Fruit fly (Drosophila melanogaster) whole organism, embryonic: ENCODE measurements around the gene CG3448.
A peak's percentile ranks its signal among the peaks of the same experiment; 100 is the strongest.

Source experiments
- CG11247 ChIP-seq: fragments of 200-800 bp; sonication (Bioruptor generic); IDR thresholded peaks from 2 replicates; pipeline ENCODE4 v1.3.6; 2022; ENCODE audit warnings: missing biosample characterization, missing genetic modification characterization
- CG11560 ChIP-seq: fragments of 200-800 bp; sonication (Bioruptor generic); IDR thresholded peaks from 3 replicates; pipeline ENCODE4 v1.3.6; 2022; ENCODE audit warnings: missing biosample characterization, missing genetic modification characterization
- CG11695 ChIP-seq: fragments of 200-800 bp; sonication (Bioruptor generic); IDR thresholded peaks from 3 replicates; pipeline ENCODE4 v1.3.6; 2022; ENCODE audit warnings: missing biosample characterization, missing genetic modification characterization
- CG11723 ChIP-seq: fragments of 200-800 bp; sonication (Bioruptor generic); optimal IDR thresholded peaks from 2 replicates; lab custom pipeline; 2017; ENCODE audit warnings: missing biosample characterization, mild to moderate bottlenecking, missing genetic modification characterization
- CG13894 ChIP-seq: fragments of 200-800 bp; sonication (Bioruptor generic); optimal IDR thresholded peaks from 3 replicates; lab custom pipeline; 2018; ENCODE audit warnings: missing biosample characterization, mild to moderate bottlenecking, missing genetic modification characterization, moderate library complexity
- CG15479 ChIP-seq: fragments of 200-800 bp; sonication (Bioruptor generic); optimal IDR thresholded peaks from 3 replicates; lab custom pipeline; 2019; ENCODE audit warnings: missing biosample characterization, mild to moderate bottlenecking, missing genetic modification characterization, moderate library complexity
- CG17385 ChIP-seq: fragments of 200-800 bp; sonication (Bioruptor generic); optimal IDR thresholded peaks from 3 replicates; lab custom pipeline; 2018; ENCODE audit warnings: missing biosample characterization, mild to moderate bottlenecking, missing genetic modification characterization
- CG17568 ChIP-seq: fragments of 200-800 bp; sonication (Bioruptor generic); optimal IDR thresholded peaks from 2 replicates; lab custom pipeline; 2018; ENCODE audit warnings: missing biosample characterization, mild to moderate bottlenecking, missing genetic modification characterization, moderate library complexity
- CG2199 ChIP-seq: fragments of 200-800 bp; sonication (Bioruptor generic); IDR thresholded peaks from 3 replicates; pipeline ENCODE4 v1.3.6; 2022; ENCODE audit warnings: missing biosample characterization, missing genetic modification characterization
- CG2678 ChIP-seq: fragments of 200-800 bp; sonication (Bioruptor generic); optimal IDR thresholded peaks from 3 replicates; lab custom pipeline; 2019; ENCODE audit warnings: missing biosample characterization, mild to moderate bottlenecking, missing genetic modification characterization, moderate library complexity
- CG4282 ChIP-seq: fragments of 200-800 bp; sonication (Bioruptor generic); optimal IDR thresholded peaks from 2 replicates; lab custom pipeline; 2016; ENCODE audit warnings: missing biosample characterization, missing genetic modification characterization
- CG43689 ChIP-seq: fragments of 200-800 bp; sonication (Bioruptor generic); IDR thresholded peaks from 2 replicates; pipeline ENCODE4 v1.3.6; 2022; ENCODE audit warnings: missing biosample characterization, missing genetic modification characterization
- CG4617 ChIP-seq: fragments of 200-800 bp; sonication (Bioruptor generic); optimal IDR thresholded peaks from 3 replicates; lab custom pipeline; 2016; ENCODE audit warnings: missing biosample characterization, missing genetic modification characterization, borderline replicate concordance
- CG4707 ChIP-seq: fragments of 200-800 bp; sonication (Bioruptor generic); optimal IDR thresholded peaks from 2 replicates; lab custom pipeline; 2018; ENCODE audit warnings: missing biosample characterization, mild to moderate bottlenecking, missing genetic modification characterization, moderate library complexity
- CG4820 ChIP-seq: fragments of 200-800 bp; sonication (Bioruptor generic); optimal IDR thresholded peaks from 3 replicates; lab custom pipeline; 2016; ENCODE audit warnings: missing biosample characterization, missing genetic modification characterization
- CG9437 ChIP-seq: fragments of 200-800 bp; sonication (Bioruptor generic); optimal IDR thresholded peaks from 2 replicates; lab custom pipeline; 2018; ENCODE audit warnings: missing biosample characterization, mild to moderate bottlenecking, missing genetic modification characterization
- Dbx ChIP-seq: fragments of 200-800 bp; sonication (Bioruptor generic); IDR thresholded peaks from 3 replicates; pipeline ENCODE4 v1.3.6; 2022; ENCODE audit warnings: missing biosample characterization, missing genetic modification characterization
- H2.0 ChIP-seq: fragments of 200-800 bp; sonication (Bioruptor generic); IDR thresholded peaks from 2 replicates; pipeline ENCODE4 v1.3.6; 2022; ENCODE audit warnings: missing biosample characterization, missing genetic modification characterization
- Hr51 ChIP-seq, 2 experiments: fragments of 200-800 bp; sonication (Bioruptor generic); optimal IDR thresholded peaks; 2 replicates in 1 of 2; 3 replicates in 1 of 2; lab custom pipeline; 2016 to 2018; ENCODE audit warnings: missing biosample characterization in 2 of 2, missing genetic modification characterization in 2 of 2, mild to moderate bottlenecking in 1 of 2, moderate library complexity in 1 of 2
- Jarid2 ChIP-seq: fragments of 200-800 bp; sonication (Bioruptor generic); optimal IDR thresholded peaks from 3 replicates; lab custom pipeline; 2017; ENCODE audit warnings: mild to moderate bottlenecking, missing biosample characterization, missing genetic modification reagents, missing genetic modification characterization
- Kr ChIP-seq: fragments of 200-800 bp; sonication (Bioruptor generic); optimal IDR thresholded peaks from 2 replicates; lab custom pipeline; 2017; ENCODE audit warnings: missing biosample characterization, mild to moderate bottlenecking, missing genetic modification characterization
- MBD-R2 ChIP-seq: fragments of 200-800 bp; sonication (Bioruptor generic); IDR thresholded peaks from 2 replicates; pipeline ENCODE4 v1.3.6; 2022; ENCODE audit warnings: missing biosample characterization, missing genetic modification characterization
- MESR4 ChIP-seq: fragments of 200-800 bp; sonication (Bioruptor generic); optimal IDR thresholded peaks from 2 replicates; lab custom pipeline; 2018; ENCODE audit warnings: missing biosample characterization, mild to moderate bottlenecking, missing genetic modification characterization, moderate library complexity
- Myb ChIP-seq: fragments of 200-800 bp; sonication (Bioruptor generic); optimal IDR thresholded peaks from 2 replicates; lab custom pipeline; 2016; ENCODE audit warnings: missing biosample characterization, missing genetic modification characterization
- NC2α ChIP-seq: fragments of 200-800 bp; sonication (Bioruptor generic); optimal IDR thresholded peaks from 2 replicates; lab custom pipeline; 2016; ENCODE audit warnings: missing biosample characterization, missing genetic modification characterization
- Poxn ChIP-seq: fragments of 200-800 bp; sonication (Bioruptor generic); IDR thresholded peaks from 2 replicates; pipeline ENCODE4 v1.3.6; 2022; ENCODE audit warnings: missing biosample characterization, missing genetic modification characterization
- Ravus ChIP-seq: fragments of 200-800 bp; sonication (Bioruptor generic); IDR thresholded peaks from 2 replicates; pipeline ENCODE4 v1.3.6; 2022; ENCODE audit warnings: missing biosample characterization, missing genetic modification characterization
- Sry-δ ChIP-seq: fragments of 200-800 bp; sonication (Bioruptor generic); optimal IDR thresholded peaks from 2 replicates; lab custom pipeline; 2016; ENCODE audit warnings: missing biosample characterization, missing genetic modification characterization
- Ssrp ChIP-seq: fragments of 200-800 bp; sonication (Bioruptor generic); optimal IDR thresholded peaks from 2 replicates; lab custom pipeline; 2018; ENCODE audit warnings: missing biosample characterization, mild to moderate bottlenecking, missing genetic modification characterization, moderate library complexity
- TFAM ChIP-seq: fragments of 200-800 bp; sonication (Bioruptor generic); optimal IDR thresholded peaks from 2 replicates; lab custom pipeline; 2017; ENCODE audit warnings: missing biosample characterization, missing genetic modification characterization, inconsistent platforms
- bcd ChIP-seq: fragments of 200-800 bp; sonication (Bioruptor generic); optimal IDR thresholded peaks from 2 replicates; lab custom pipeline; 2017; ENCODE audit warnings: missing biosample characterization, mild to moderate bottlenecking, missing genetic modification characterization
- chn ChIP-seq: fragments of 200-800 bp; sonication (Bioruptor generic); optimal IDR thresholded peaks from 2 replicates; lab custom pipeline; 2016; ENCODE audit warnings: missing biosample characterization, missing genetic modification characterization
- ems ChIP-seq: fragments of 200-800 bp; sonication (Bioruptor generic); optimal IDR thresholded peaks from 3 replicates; lab custom pipeline; 2016; ENCODE audit warnings: missing biosample characterization, missing genetic modification characterization
- gsb ChIP-seq: fragments of 200-800 bp; sonication (Bioruptor generic); IDR thresholded peaks from 2 replicates; pipeline ENCODE4 v1.3.6; 2022; ENCODE audit warnings: missing biosample characterization, missing genetic modification characterization
- hbn ChIP-seq: fragments of 200-800 bp; sonication (Bioruptor generic); IDR thresholded peaks from 2 replicates; pipeline ENCODE4 v1.3.6; 2022; ENCODE audit warnings: missing biosample characterization, missing genetic modification characterization; ENCODE audit not compliant: partially characterized antibody
- lola ChIP-seq, 3 experiments: fragments of >200 bp in 2 of 3; fragments of 200-800 bp in 1 of 3; sonication (Bioruptor generic) in 1 of 3; optimal IDR thresholded peaks; 2 replicates each; lab custom pipeline; 2017 to 2019; ENCODE audit warnings: missing biosample characterization in 3 of 3, missing genetic modification characterization in 3 of 3, mild to moderate bottlenecking in 1 of 3, moderate library complexity in 1 of 3
- pnt ChIP-seq: fragments of 200-800 bp; sonication (Bioruptor generic); optimal IDR thresholded peaks from 3 replicates; lab custom pipeline; 2016; ENCODE audit warnings: missing biosample characterization, missing genetic modification characterization
- pros ChIP-seq: fragments of 200-800 bp; sonication (Bioruptor generic); optimal IDR thresholded peaks from 3 replicates; lab custom pipeline; 2019; ENCODE audit warnings: missing biosample characterization, mild to moderate bottlenecking, missing genetic modification characterization, moderate library complexity
- ranshi ChIP-seq: fragments of 200-800 bp; sonication (Bioruptor generic); IDR thresholded peaks from 2 replicates; pipeline ENCODE4 v1.3.6; 2022; ENCODE audit warnings: missing biosample characterization, missing genetic modification characterization
- ro ChIP-seq: fragments of 200-800 bp; sonication (Bioruptor generic); IDR thresholded peaks from 2 replicates; pipeline ENCODE4 v1.3.6; 2022; ENCODE audit warnings: missing biosample characterization, missing genetic modification characterization
- sc ChIP-seq, 3 experiments: fragments of >200 bp in 2 of 3; fragments of 200-800 bp in 1 of 3; sonication (Bioruptor generic) in 1 of 3; optimal IDR thresholded peaks; 2 replicates in 2 of 3; 3 replicates in 1 of 3; lab custom pipeline; 2017; ENCODE audit warnings: mild to moderate bottlenecking in 1 of 3, missing biosample characterization in 1 of 3, missing genetic modification characterization in 1 of 3, missing genetic modification reagents in 1 of 3
- shn ChIP-seq: fragments of 200-800 bp; sonication (Bioruptor generic); optimal IDR thresholded peaks from 3 replicates; lab custom pipeline; 2016; ENCODE audit warnings: missing biosample characterization, missing genetic modification characterization
- sna ChIP-seq: fragments of 200-800 bp; sonication (Bioruptor generic); IDR thresholded peaks from 2 replicates; pipeline ENCODE4 v1.3.6; 2022; ENCODE audit warnings: missing biosample characterization, missing genetic modification characterization; ENCODE audit not compliant: partially characterized antibody
- so ChIP-seq: fragments of 200-800 bp; sonication (Bioruptor generic); IDR thresholded peaks from 3 replicates; pipeline ENCODE4 v1.3.6; 2022; ENCODE audit warnings: missing biosample characterization, missing genetic modification characterization
- sqz ChIP-seq: fragments of 200-800 bp; sonication (Bioruptor generic); optimal IDR thresholded peaks from 3 replicates; lab custom pipeline; 2018; ENCODE audit warnings: missing biosample characterization, mild to moderate bottlenecking, missing genetic modification characterization
- sr ChIP-seq: fragments of 200-800 bp; sonication (Bioruptor generic); IDR thresholded peaks from 3 replicates; pipeline ENCODE4 v1.3.6; 2022; ENCODE audit warnings: missing biosample characterization, missing genetic modification characterization
- sug ChIP-seq: fragments of 200-800 bp; optimal IDR thresholded peaks from 2 replicates; lab custom pipeline; 2019; ENCODE audit warnings: missing biosample characterization, mild to moderate bottlenecking, missing genetic modification characterization, moderate library complexity
- tap ChIP-seq: fragments of 200-800 bp; optimal IDR thresholded peaks from 3 replicates; lab custom pipeline; 2019; ENCODE audit warnings: missing biosample characterization, mild to moderate bottlenecking, missing genetic modification characterization, moderate library complexity
- tgo ChIP-seq: fragments of 200-800 bp; sonication (Bioruptor generic); IDR thresholded peaks from 3 replicates; pipeline ENCODE4 v1.3.6; 2022; ENCODE audit warnings: missing biosample characterization, missing genetic modification characterization

The CG3448 gene

DNA sequence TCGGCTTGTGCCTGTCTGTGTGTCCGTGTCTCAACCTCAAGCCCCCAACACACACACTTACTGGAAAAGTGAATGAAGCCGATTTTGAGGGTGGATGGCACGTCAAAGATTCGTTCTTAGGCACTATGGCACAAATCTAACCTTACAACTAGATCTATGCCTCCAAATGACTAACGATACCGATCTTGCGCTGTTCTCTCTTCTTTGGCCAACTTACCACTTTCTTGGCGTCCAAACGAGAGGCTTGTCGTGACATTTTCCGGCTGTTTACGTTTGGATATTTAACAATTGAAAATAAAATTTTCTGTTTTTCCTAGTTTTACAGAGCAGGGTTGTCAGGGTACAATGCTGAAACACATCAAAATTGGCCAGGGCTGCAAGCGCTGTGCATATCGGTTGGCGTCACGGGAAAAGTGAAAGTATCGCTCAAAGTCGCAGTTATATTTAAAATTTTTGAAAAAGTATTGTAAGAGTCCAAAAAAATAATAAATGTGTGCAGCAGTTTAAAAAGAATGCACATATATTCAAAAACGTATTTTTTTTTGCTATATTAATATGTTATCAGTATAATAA is 9.4 kb downstream of the CG3448 start, which contains the start of the genes Bet3 and Nf-YA (continued):
- TF ChIP-seq sqz (GFP tag; lab: Kevin White, UChicago) (no peak), so (GFP tag; lab: Robert Waterston, UW) (no peak), ems (GFP tag; lab: Kevin White, UChicago) (peak; percentile 29), CG13894 (tag; lab: Kevin White, UChicago) (peak; percentile 66), pnt (GFP tag; lab: Kevin White, UChicago) (peak; percentile 49), Jarid2 (peak; percentile 20), sug (tag; lab: Kevin White, UChicago) (peak; percentile 41), ranshi (GFP tag; lab: Robert Waterston, UW) (peak; percentile 32; the same call in 1 of the 2 replicates), CG11695 (GFP tag; lab: Robert Waterston, UW) (no peak), Sry-δ (peak; percentile 75), H2.0 (GFP tag; lab: Robert Waterston, UW) (peak; percentile 31; the same call in 1 of the 2 replicates), CG2678 (tag; lab: Kevin White, UChicago) (peak; percentile 44), CG11723 (GFP tag; lab: Kevin White, UChicago) (no peak), tap (no peak), Poxn (no peak), Myb (GFP tag; lab: Kevin White, UChicago) (peak; percentile 98), CG4820 (GFP tag; lab: Kevin White, UChicago) (peak; percentile 14), NC2α (GFP tag; lab: Kevin White, UChicago) (no peak), CG15479 (GFP tag; lab: Kevin White, UChicago) (no peak), sna (GFP tag; lab: Robert Waterston, UW) (peak; percentile 84), hbn (GFP tag; lab: Robert Waterston, UW) (peak; percentile 87), TFAM (GFP tag; lab: Kevin White, UChicago) (no peak), CG17568 (GFP tag; lab: Kevin White, UChicago) (no peak), chn (peak; percentile 66), CG2199 (GFP tag; lab: Robert Waterston, UW) (no peak), CG4707 (no peak), sc (optimal IDR thresholded peaks at IDR 0.05; lab: Kevin White, UChicago) (no peak), sc (GFP tag; optimal IDR thresholded peaks at IDR 0.05; lab: Kevin White, UChicago) (no peak), ro (GFP tag; lab: Robert Waterston, UW) (no peak), CG4617 (GFP tag; lab: Kevin White, UChicago) (peak; percentile 90), CG9437 (GFP tag; lab: Kevin White, UChicago) (no peak), CG4282 (GFP tag; lab: Kevin White, UChicago) (peak; percentile 30), Ssrp (peak; percentile 44), bcd (peak; percentile 55), Dbx (GFP tag; lab: Robert Waterston, UW) (peak; percentile 57; the same call in 1 of the 3 replicates), pros (GFP tag; lab: Kevin White, UChicago) (no peak), Ravus (GFP tag; lab: Robert Waterston, UW) (no peak), CG43689 (GFP tag; lab: Robert Waterston, UW) (no peak), MBD-R2 (GFP tag; lab: Robert Waterston, UW) (peak; percentile 95), tgo (GFP tag; lab: Robert Waterston, UW) (no peak), lola (GFP tag; optimal IDR thresholded peaks at IDR 0.05; lab: Kevin White, UChicago) (peak in 1 of 3 experiments; percentile 9), CG11247 (peak; percentile 61), Hr51 (GFP tag; optimal IDR thresholded peaks at IDR 0.05; lab: Kevin White, UChicago) (peak; percentile 16 to 57), CG17385 (GFP tag; lab: Kevin White, UChicago) (peak; percentile 8), Kr (GFP tag; lab: Kevin White, UChicago) (no peak), CG11560 (tag; lab: Robert Waterston, UW) (no peak), MESR4 (GFP tag; lab: Kevin White, UChicago) (peak; percentile 92), sr (GFP tag; lab: Robert Waterston, UW) (no peak), shn (GFP tag; lab: Kevin White, UChicago) (peak; percentile 29), gsb (GFP tag; lab: Robert Waterston, UW) (no peak)
